Fruit fly (Drosophila melanogaster): ENCODE results near the gene CG6664.

The CG6664 gene

DNA sequence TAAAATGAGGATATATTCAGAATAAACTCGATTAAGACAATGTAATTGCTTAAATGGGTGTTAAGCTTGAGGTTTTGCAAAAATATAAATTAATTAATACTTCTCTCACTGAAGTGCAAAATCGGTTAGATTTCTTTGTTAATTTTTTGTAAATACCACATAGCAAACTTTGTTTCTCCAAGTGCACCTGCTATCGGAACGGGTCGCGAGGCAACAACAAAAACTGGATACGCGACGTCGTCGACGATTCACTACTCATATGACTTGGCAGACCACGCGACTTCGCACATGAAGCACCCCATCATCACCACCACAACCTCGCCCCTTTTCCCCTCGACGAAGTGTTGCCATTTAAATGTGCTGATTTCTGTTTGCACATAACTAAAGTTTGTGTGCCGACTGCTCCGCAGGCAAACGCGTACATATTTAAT lies 8.9 kb downstream of the CG6664 start (continued):
- no peak for TF ChIP-seq oc (tag; optimal IDR thresholded peaks at IDR 0.05)
- no peak for TF ChIP-seq chn (GFP tag; optimal IDR thresholded peaks at IDR 0.05)
- peak; percentile 25 for TF ChIP-seq bcd (GFP tag; optimal IDR thresholded peaks at IDR 0.05)
- no peak for TF ChIP-seq Doc2 (GFP tag; IDR thresholded peaks at IDR 0.05)
- TF ChIP-seq CG1602 (GFP tag; optimal IDR thresholded peaks at IDR 0.05): no peak
- no peak for TF ChIP-seq CG15479 (GFP tag; optimal IDR thresholded peaks at IDR 0.05)
- no peak for TF ChIP-seq lov (optimal IDR thresholded peaks at IDR 0.05)
- TF ChIP-seq lov (GFP tag; IDR thresholded peaks at IDR 0.05): no peak
- TF ChIP-seq zfh2 (GFP tag; optimal IDR thresholded peaks at IDR 0.05): no peak
- TF ChIP-seq otp (GFP tag; IDR thresholded peaks at IDR 0.05): peak; percentile 40; the same call in 1 of the 3 replicates
- no peak for TF ChIP-seq Hr3 (GFP tag; optimal IDR thresholded peaks at IDR 0.05)
- no peak for TF ChIP-seq CG9876 (GFP tag; optimal IDR thresholded peaks at IDR 0.05)
- TF ChIP-seq Gug (GFP tag; IDR thresholded peaks at IDR 0.05): peak; percentile 37; the same call in 2 of the 4 replicates
- TF ChIP-seq CG18599 (GFP tag; optimal IDR thresholded peaks at IDR 0.05): no peak
- TF ChIP-seq Fer3 (tag; optimal IDR thresholded peaks at IDR 0.05): peak; percentile 26
- no peak for TF ChIP-seq pita (GFP tag; optimal IDR thresholded peaks at IDR 0.05)
- peak; percentile 39 for TF ChIP-seq Sox102F (GFP tag; optimal IDR thresholded peaks at IDR 0.05)
- no peak for TF ChIP-seq CG12071 (GFP tag; optimal IDR thresholded peaks at IDR 0.05)
- no peak for TF ChIP-seq Fer1 (GFP tag; optimal IDR thresholded peaks at IDR 0.05)
- TF ChIP-seq fd64A (GFP tag; optimal IDR thresholded peaks at IDR 0.05): no peak
- TF ChIP-seq pzg (GFP tag; optimal IDR thresholded peaks at IDR 0.05): no peak
- TF ChIP-seq croc (GFP tag; conservative IDR thresholded peaks at IDR 0.05): 0 out of 3 replicates have a peak, but pooled peaks have one; percentile 13
- no peak for TF ChIP-seq Oaz (GFP tag; IDR thresholded peaks at IDR 0.05)
- TF ChIP-seq Max (GFP tag; optimal IDR thresholded peaks at IDR 0.05): no peak
- peak; percentile 55; the same call in 2 of the 3 replicates for TF ChIP-seq dysf (GFP tag; IDR thresholded peaks at IDR 0.05)
- TF ChIP-seq CG30020 (tag; optimal IDR thresholded peaks at IDR 0.05): no peak
- no peak for TF ChIP-seq prd (optimal IDR thresholded peaks at IDR 0.05)
- peak; percentile 42; the same call in 2 of the 3 replicates for TF ChIP-seq prd (GFP tag; IDR thresholded peaks at IDR 0.05)
- TF ChIP-seq slp2 (GFP tag; optimal IDR thresholded peaks at IDR 0.05): peak; percentile 0
- no peak for TF ChIP-seq ro (GFP tag; IDR thresholded peaks at IDR 0.05)
- no peak for TF ChIP-seq Hr78 (GFP tag; optimal IDR thresholded peaks at IDR 0.05)
- TF ChIP-seq ems (GFP tag; optimal IDR thresholded peaks at IDR 0.05): no peak
- peak; percentile 47 for TF ChIP-seq CG10543 (GFP tag; optimal IDR thresholded peaks at IDR 0.05)
- TF ChIP-seq seq (GFP tag; IDR thresholded peaks at IDR 0.05): peak; percentile 51; the same call in 1 of the 2 replicates
- no peak for TF ChIP-seq sima (GFP tag; optimal IDR thresholded peaks at IDR 0.05)
- peak; percentile 32; the same call in 1 of the 2 replicates for TF ChIP-seq NFAT (GFP tag; IDR thresholded peaks at IDR 0.05)
- TF ChIP-seq CG14050 (GFP tag; IDR thresholded peaks at IDR 0.05): no peak
- no peak for TF ChIP-seq CG13296 (GFP tag; optimal IDR thresholded peaks at IDR 0.05)
- TF ChIP-seq E2f1 (GFP tag; IDR thresholded peaks at IDR 0.05): no peak
- no peak for TF ChIP-seq CG11093 (GFP tag; IDR thresholded peaks at IDR 0.05)
- peak; percentile 26; the same call in 1 of the 2 replicates for TF ChIP-seq H2.0 (GFP tag; IDR thresholded peaks at IDR 0.05)
- TF ChIP-seq CG10431 (GFP tag; optimal IDR thresholded peaks at IDR 0.05): no peak
- TF ChIP-seq CG14667 (GFP tag; IDR thresholded peaks at IDR 0.05): 0 out of 2 replicates have a peak, but pooled peaks have one; percentile 15
- TF ChIP-seq row (GFP tag; IDR thresholded peaks at IDR 0.05): peak; percentile 56
- TF ChIP-seq ab (GFP tag; optimal IDR thresholded peaks at IDR 0.05): no peak
- peak; percentile 53 for TF ChIP-seq Meics (GFP tag; optimal IDR thresholded peaks at IDR 0.05)
- no peak for TF ChIP-seq CG3065 (GFP tag; optimal IDR thresholded peaks at IDR 0.05)
- peak; percentile 53 for TF ChIP-seq lab (GFP tag; optimal IDR thresholded peaks at IDR 0.05)
- no peak for TF ChIP-seq fu2 (GFP tag; optimal IDR thresholded peaks at IDR 0.05)
- TF ChIP-seq slbo (GFP tag; IDR thresholded peaks at IDR 0.05): peak; percentile 76
- peak; percentile 46 for TF ChIP-seq grau (tag; optimal IDR thresholded peaks at IDR 0.05)
- no peak for TF ChIP-seq ken (GFP tag; IDR thresholded peaks at IDR 0.05)
